Fruit fly (Drosophila melanogaster): ENCODE data around the gene PIG-K.

Gene PIG-K

dm6 chrX:2012121-2012452 is 2.9 kb upstream of the PIG-K start (continued):
- TF ChIP-seq CG6791 (GFP tag; IDR thresholded peaks at IDR 0.05; ENCODE audit: partially characterized antibody) (0 out of 3 replicates have a peak, but pooled peaks have one; percentile 34), CG11695 (GFP tag; IDR thresholded peaks at IDR 0.05) (no peak), peb (GFP tag; IDR thresholded peaks at IDR 0.05) (no peak), tll (GFP tag; optimal IDR thresholded peaks at IDR 0.05) (no peak), CG16813 (GFP tag; IDR thresholded peaks at IDR 0.05; ENCODE audit: partially characterized antibody) (0 out of 3 replicates have a peak, but pooled peaks have one; percentile 20), Spps (tag; optimal IDR thresholded peaks at IDR 0.05) (no peak), Dll (GFP tag; IDR thresholded peaks at IDR 0.05; ENCODE audit: partially characterized antibody) (0 out of 4 replicates have a peak, but pooled peaks have one; percentile 33), psq (GFP tag; optimal IDR thresholded peaks at IDR 0.05) (peak; percentile 27), CG10565 (GFP tag; optimal IDR thresholded peaks at IDR 0.05) (no peak), hb (GFP tag; IDR thresholded peaks at IDR 0.05; ENCODE audit: partially characterized antibody) (no peak), CG13287 (GFP tag; IDR thresholded peaks at IDR 0.05; ENCODE audit: partially characterized antibody) (peak; percentile 39; the same call in 1 of the 2 replicates), BEAF-32 (GFP tag; optimal IDR thresholded peaks at IDR 0.05) (peak; percentile 43), Trl (optimal IDR thresholded peaks at IDR 0.05) (peak; percentile 58 to 59), Trl (GFP tag; optimal IDR thresholded peaks at IDR 0.05) (no peak), unc-4 (GFP tag; IDR thresholded peaks at IDR 0.05; ENCODE audit: partially characterized antibody) (peak; percentile 32; the same call in 1 of the 2 replicates), NC2α (GFP tag; optimal IDR thresholded peaks at IDR 0.05) (no peak), dmrt99B (tag; optimal IDR thresholded peaks at IDR 0.05) (no peak), chinmo (GFP tag; IDR thresholded peaks at IDR 0.05; ENCODE audit: partially characterized antibody) (0 out of 4 replicates have a peak, but pooled peaks have one; percentile 50), CG6765 (GFP tag; optimal IDR thresholded peaks at IDR 0.05) (no peak), pros (GFP tag; optimal IDR thresholded peaks at IDR 0.05) (peak; percentile 34), repo (GFP tag; optimal IDR thresholded peaks at IDR 0.05) (no peak), esg (GFP tag; conservative IDR thresholded peaks at IDR 0.05) (no peak), CG3163 (GFP tag; optimal IDR thresholded peaks at IDR 0.05) (peak; percentile 65), Scr (GFP tag; IDR thresholded peaks at IDR 0.05; ENCODE audit: partially characterized antibody) (peak; percentile 41; the same call in 1 of the 2 replicates), Mrtf (GFP tag; IDR thresholded peaks at IDR 0.05) (no peak), Atf3 (GFP tag; optimal IDR thresholded peaks at IDR 0.05) (no peak), Oli (tag; optimal IDR thresholded peaks at IDR 0.05) (no peak), bbx (GFP tag; IDR thresholded peaks at IDR 0.05; ENCODE audit: partially characterized antibody) (peak; percentile 65), CG34224 (GFP tag; IDR thresholded peaks at IDR 0.05; ENCODE audit: partially characterized antibody) (peak; percentile 30; the same call in 1 of the 3 replicates), CG10979 (tag; optimal IDR thresholded peaks at IDR 0.05) (no peak), Opbp (GFP tag; IDR thresholded peaks at IDR 0.05; ENCODE audit: partially characterized antibody) (0 out of 3 replicates have a peak, but pooled peaks have one; percentile 6), CG12299 (tag; optimal IDR thresholded peaks at IDR 0.05) (peak; percentile 39), CG10462 (GFP tag; optimal IDR thresholded peaks at IDR 0.05) (no peak), CG18764 (GFP tag; optimal IDR thresholded peaks at IDR 0.05) (no peak), amos (GFP tag; IDR thresholded peaks at IDR 0.05; ENCODE audit: partially characterized antibody) (peak; percentile 53), ATbp (GFP tag; optimal IDR thresholded peaks at IDR 0.05) (no peak), CG10959 (GFP tag; IDR thresholded peaks at IDR 0.05) (no peak), hkb (optimal IDR thresholded peaks at IDR 0.05) (no peak), hkb (GFP tag; IDR thresholded peaks at IDR 0.05) (0 out of 2 replicates have a peak, but pooled peaks have one; percentile 22), CG2116 (GFP tag; optimal IDR thresholded peaks at IDR 0.05) (peak; percentile 92)
